Worm (Caenorhabditis elegans): ENCODE measurements around the gene T11G6.5.

T11G6.5 gene

ce11 chrIV:10868629-10869251, 26.2 kb upstream of the T11G6.5 start, which contains the start of gene F13E9.11:
TSS of gene F13E9.11 (minus strand) at chrIV:10869135.
- TF ChIP-seq hif-1 (tag; optimal IDR thresholded peaks at IDR 0.05) (no peak), Y5F2A.4 (GFP tag; optimal IDR thresholded peaks at IDR 0.05) (no peak), ZK337.2 (GFP tag; IDR thresholded peaks at IDR 0.05) (no peak), ctbp-1 (GFP tag; IDR thresholded peaks at IDR 0.05) (0 out of 2 replicates have a peak, but pooled peaks have one; percentile 10), rbr-2 (tag; optimal IDR thresholded peaks at IDR 0.05) (peak; percentile 54), skn-1 (tag; optimal IDR thresholded peaks at IDR 0.05) (no peak), ztf-7 (tag; optimal IDR thresholded peaks at IDR 0.05) (no peak), mxl-2 (GFP tag; conservative IDR thresholded peaks at IDR 0.05) (no peak), F10B5.3 (tag; optimal IDR thresholded peaks at IDR 0.05) (no peak), gei-8 (GFP tag; optimal IDR thresholded peaks at IDR 0.05) (no peak), aha-1 (tag) (peak; percentile 95), D1046.2 (GFP tag; IDR thresholded peaks at IDR 0.05) (no peak), jun-1 (tag; optimal IDR thresholded peaks at IDR 0.05) (no peak), madf-5 (GFP tag; IDR thresholded peaks at IDR 0.05) (no peak), unc-39 (tag; optimal IDR thresholded peaks at IDR 0.05) (no peak), fkh-10 (GFP tag; optimal IDR thresholded peaks at IDR 0.05) (no peak), egl-27 (tag; optimal IDR thresholded peaks at IDR 0.05) (no peak), ceh-20 (GFP tag; IDR thresholded peaks at IDR 0.05) (no peak), mxl-3 (GFP tag; optimal IDR thresholded peaks at IDR 0.05) (peak; percentile 14), unc-62 (GFP tag; optimal IDR thresholded peaks at IDR 0.05 in 1 of 2) (peak in 1 of 2 experiments; percentile 97), unc-62 (tag; optimal IDR thresholded peaks at IDR 0.05) (no peak), ceh-32 (tag; optimal IDR thresholded peaks at IDR 0.05; ENCODE audit: poor library complexity) (no peak), dpl-1 (GFP tag; optimal IDR thresholded peaks at IDR 0.05) (no peak), zfp-2 (tag; optimal IDR thresholded peaks at IDR 0.05) (no peak), lsy-2 (tag; optimal IDR thresholded peaks at IDR 0.05) (no peak), saeg-2 (GFP tag; IDR thresholded peaks at IDR 0.05) (no peak), nhr-42 (GFP tag; IDR thresholded peaks at IDR 0.05) (no peak), mdt-29 (GFP tag; IDR thresholded peaks at IDR 0.05) (no peak), dmd-6 (GFP tag; IDR thresholded peaks at IDR 0.05) (no peak), spr-3 (GFP tag; optimal IDR thresholded peaks at IDR 0.05) (no peak), spr-1 (tag; optimal IDR thresholded peaks at IDR 0.05) (no peak)

- TF ChIP-seq pqm-1 (tag; optimal IDR thresholded peaks at IDR 0.05) (no peak), unc-62 (GFP tag; optimal IDR thresholded peaks at IDR 0.05 in 1 of 2) (peak in 1 of 2 experiments; percentile 89), unc-62 (tag; optimal IDR thresholded peaks at IDR 0.05) (no peak), lim-7 (GFP tag; IDR thresholded peaks at IDR 0.05) (no peak), spr-3 (GFP tag; optimal IDR thresholded peaks at IDR 0.05) (no peak), nhr-102 (tag; optimal IDR thresholded peaks at IDR 0.05) (no peak), nhr-25 (tag; optimal IDR thresholded peaks at IDR 0.05; ENCODE audit: borderline replicate concordance, insufficient read depth) (no peak), lin-29 (GFP tag; IDR thresholded peaks at IDR 0.05) (no peak), F26F4.8 (GFP tag; conservative IDR thresholded peaks at IDR 0.05) (0 out of 2 replicates have a peak, but pooled peaks have one; percentile 9), zip-11 (GFP tag; IDR thresholded peaks at IDR 0.05) (no peak), lin-38 (GFP tag; IDR thresholded peaks at IDR 0.05) (no peak), spr-1 (tag; optimal IDR thresholded peaks at IDR 0.05) (no peak), daf-16 (GFP tag; optimal IDR thresholded peaks at IDR 0.05) (no peak), daf-16 (tag; optimal IDR thresholded peaks at IDR 0.05) (peak; percentile 71)
Observed at ce11 chrIV:10867370-10868146, 25.0 kb upstream of the T11G6.5 start.
